ENCODE assay signal across 1 fruit fly cellular context in genomic region chr2L:20075234-20075803, dm6.
TF ChIP-seq lines count a peak whose summit lies in the region.

Gene pr, minus strand, starts transcription at chr2L:20075458.
Gene neb, plus strand, starts transcription at chr2L:20075757.

TF ChIP-seq in whole organism, embryonic, 481 proteins besides CTCF, POLR2A, EP300 and RAD21 (continued from another document and continues in another):
- TF ChIP-seq sna (GFP tag; IDR thresholded peaks at IDR 0.05; lab: Robert Waterston, UW; ENCODE audit: partially characterized antibody) (peak; percentile 64), Scr (GFP tag; IDR thresholded peaks at IDR 0.05; lab: Robert Waterston, UW; ENCODE audit: partially characterized antibody) (peak; percentile 52; the same call in 1 of the 2 replicates), nom (GFP tag; optimal IDR thresholded peaks at IDR 0.05; lab: Kevin White, UChicago) (no peak), odd (GFP tag; optimal IDR thresholded peaks at IDR 0.05; lab: Kevin White, UChicago) (no peak), ewg (GFP tag; optimal IDR thresholded peaks at IDR 0.05; lab: Kevin White, UChicago) (peak; percentile 26), CG12299 (tag; optimal IDR thresholded peaks at IDR 0.05; lab: Kevin White, UChicago) (peak; percentile 36), CG10654 (GFP tag; optimal IDR thresholded peaks at IDR 0.05; lab: Kevin White, UChicago) (peak; percentile 30), bab2 (GFP tag; optimal IDR thresholded peaks at IDR 0.05; lab: Kevin White, UChicago) (peak; percentile 23), Opbp (GFP tag; IDR thresholded peaks at IDR 0.05; lab: Robert Waterston, UW; ENCODE audit: partially characterized antibody) (peak; percentile 54; the same call in 2 of the 3 replicates), cato (GFP tag; optimal IDR thresholded peaks at IDR 0.05; lab: Kevin White, UChicago; ENCODE audit: borderline replicate concordance) (no peak), disco-r (GFP tag; optimal IDR thresholded peaks at IDR 0.05; lab: Kevin White, UChicago) (peak; percentile 16), BtbVII (GFP tag; optimal IDR thresholded peaks at IDR 0.05; lab: Kevin White, UChicago) (no peak), lab (GFP tag; optimal IDR thresholded peaks at IDR 0.05; lab: Kevin White, UChicago) (peak; percentile 25), Stat92E (GFP tag; optimal IDR thresholded peaks at IDR 0.05; lab: Kevin White, UChicago) (peak in 1 of 3 experiments; percentile 3), CG15269 (tag; optimal IDR thresholded peaks at IDR 0.05; lab: Kevin White, UChicago) (peak; percentile 60), CG7928 (GFP tag; optimal IDR thresholded peaks at IDR 0.05; lab: Kevin White, UChicago) (no peak), Nf-YA (GFP tag; IDR thresholded peaks at IDR 0.05; lab: Robert Waterston, UW) (no peak), CG18619 (GFP tag; optimal IDR thresholded peaks at IDR 0.05; lab: Kevin White, UChicago) (peak; percentile 36), pzg (GFP tag; optimal IDR thresholded peaks at IDR 0.05; lab: Kevin White, UChicago) (peak; percentile 72), grau (tag; optimal IDR thresholded peaks at IDR 0.05; lab: Kevin White, UChicago) (peak; percentile 66), emc (GFP tag; optimal IDR thresholded peaks at IDR 0.05; lab: Kevin White, UChicago) (peak; percentile 2), CG32767 (GFP tag; IDR thresholded peaks at IDR 0.05; lab: Robert Waterston, UW) (peak; percentile 41; the same call in 1 of the 2 replicates), az2 (GFP tag; optimal IDR thresholded peaks at IDR 0.05; lab: Kevin White, UChicago) (peak; percentile 60), Camta (GFP tag; optimal IDR thresholded peaks at IDR 0.05; lab: Kevin White, UChicago) (peak; percentile 23), CG15479 (GFP tag; optimal IDR thresholded peaks at IDR 0.05; lab: Kevin White, UChicago) (no peak), CG33557 (GFP tag; optimal IDR thresholded peaks at IDR 0.05; lab: Kevin White, UChicago) (peak; percentile 46), Rx (GFP tag; IDR thresholded peaks at IDR 0.05; lab: Robert Waterston, UW) (no peak), BEAF-32 (GFP tag; optimal IDR thresholded peaks at IDR 0.05; lab: Kevin White, UChicago) (peak; percentile 51), lov (optimal IDR thresholded peaks at IDR 0.05; lab: Kevin White, UChicago) (no peak), lov (GFP tag; IDR thresholded peaks at IDR 0.05; lab: Robert Waterston, UW) (no peak), CG10366 (GFP tag; IDR thresholded peaks at IDR 0.05; lab: Robert Waterston, UW) (peak; percentile 59; the same call in 1 of the 2 replicates), CG8765 (GFP tag; IDR thresholded peaks at IDR 0.05; lab: Robert Waterston, UW) (no peak), CG14860 (GFP tag; IDR thresholded peaks at IDR 0.05; lab: Robert Waterston, UW; ENCODE audit: partially characterized antibody) (no peak; the same call in 2 of the 3 replicates), CG16863 (GFP tag; optimal IDR thresholded peaks at IDR 0.05; lab: Kevin White, UChicago) (no peak), esg (GFP tag; conservative IDR thresholded peaks at IDR 0.05; lab: Robert Waterston, UW) (peak; percentile 72), NK7.1 (GFP tag; optimal IDR thresholded peaks at IDR 0.05; lab: Kevin White, UChicago) (peak; percentile 16), CG17186 (GFP tag; optimal IDR thresholded peaks at IDR 0.05; lab: Kevin White, UChicago) (peak; percentile 28), Usf (GFP tag; optimal IDR thresholded peaks at IDR 0.05; lab: Kevin White, UChicago) (no peak), sisA (GFP tag; IDR thresholded peaks at IDR 0.05; lab: Robert Waterston, UW) (peak; percentile 59), CG10462 (GFP tag; optimal IDR thresholded peaks at IDR 0.05; lab: Kevin White, UChicago) (no peak), CG17359 (tag; optimal IDR thresholded peaks at IDR 0.05; lab: Kevin White, UChicago) (no peak), amos (GFP tag; IDR thresholded peaks at IDR 0.05; lab: Robert Waterston, UW; ENCODE audit: partially characterized antibody) (no peak; the same call in 1 of the 2 replicates), hth (optimal IDR thresholded peaks at IDR 0.05; lab: Kevin White, UChicago) (no peak), Mrtf (GFP tag; IDR thresholded peaks at IDR 0.05; lab: Robert Waterston, UW) (0 out of 3 replicates have a peak, but pooled peaks have one; percentile 56), fru (optimal IDR thresholded peaks at IDR 0.05; lab: Kevin White, UChicago) (no peak), HLH54F (GFP tag; optimal IDR thresholded peaks at IDR 0.05; lab: Kevin White, UChicago) (peak; percentile 49), CG8290 (GFP tag; optimal IDR thresholded peaks at IDR 0.05; lab: Kevin White, UChicago) (peak; percentile 56), CG8290 (tag; optimal IDR thresholded peaks at IDR 0.05; lab: Kevin White, UChicago) (peak in 1 of 2 experiments; percentile 64), Dad (GFP tag; optimal IDR thresholded peaks at IDR 0.05; lab: Kevin White, UChicago) (peak; percentile 56), Dbx (GFP tag; IDR thresholded peaks at IDR 0.05; lab: Robert Waterston, UW) (peak; percentile 77), gce (GFP tag; IDR thresholded peaks at IDR 0.05; lab: Robert Waterston, UW) (no peak), CG12769 (tag; optimal IDR thresholded peaks at IDR 0.05; lab: Kevin White, UChicago) (peak; percentile 70), pan (optimal IDR thresholded peaks at IDR 0.05; lab: Kevin White, UChicago) (no peak), pan (GFP tag; optimal IDR thresholded peaks at IDR 0.05 in 1 of 2, IDR thresholded peaks at IDR 0.05 in 1 of 2) (no peak), CG7556 (GFP tag; optimal IDR thresholded peaks at IDR 0.05; lab: Kevin White, UChicago) (peak; percentile 61), Max (GFP tag; optimal IDR thresholded peaks at IDR 0.05; lab: Kevin White, UChicago) (peak; percentile 64), Ets97D (GFP tag; optimal IDR thresholded peaks at IDR 0.05; lab: Kevin White, UChicago) (peak; percentile 73), CG1602 (GFP tag; optimal IDR thresholded peaks at IDR 0.05; lab: Kevin White, UChicago) (peak; percentile 56), CG13624 (GFP tag; optimal IDR thresholded peaks at IDR 0.05; lab: Kevin White, UChicago) (peak; percentile 31), kni (GFP tag; optimal IDR thresholded peaks at IDR 0.05; lab: Kevin White, UChicago) (no peak), CG14965 (GFP tag; optimal IDR thresholded peaks at IDR 0.05; lab: Kevin White, UChicago; ENCODE audit: borderline replicate concordance) (no peak), vvl (GFP tag; IDR thresholded peaks at IDR 0.05; lab: Robert Waterston, UW) (peak; percentile 86), CG17829 (tag; optimal IDR thresholded peaks at IDR 0.05; lab: Kevin White, UChicago) (peak; percentile 35), ci (GFP tag; IDR thresholded peaks at IDR 0.05; lab: Robert Waterston, UW) (peak; percentile 73), CG3847 (GFP tag; IDR thresholded peaks at IDR 0.05; lab: Robert Waterston, UW) (peak; percentile 81), insv (GFP tag; optimal IDR thresholded peaks at IDR 0.05; lab: Kevin White, UChicago) (peak in 1 of 2 experiments; percentile 0), Nf-YB (GFP tag; optimal IDR thresholded peaks at IDR 0.05; lab: Kevin White, UChicago) (peak; percentile 41), Gsc (GFP tag; IDR thresholded peaks at IDR 0.05; lab: Robert Waterston, UW) (no peak), B-H2 (GFP tag; optimal IDR thresholded peaks at IDR 0.05; lab: Kevin White, UChicago) (peak; percentile 51), nmo (GFP tag; optimal IDR thresholded peaks at IDR 0.05; lab: Kevin White, UChicago) (peak; percentile 86), chm (GFP tag; IDR thresholded peaks at IDR 0.05; lab: Robert Waterston, UW) (peak; percentile 48; the same call in 1 of the 2 replicates), gro (GFP tag; optimal IDR thresholded peaks at IDR 0.05; lab: Kevin White, UChicago) (peak; percentile 7), sens-2 (GFP tag; IDR thresholded peaks at IDR 0.05; lab: Robert Waterston, UW) (no peak), h (optimal IDR thresholded peaks at IDR 0.05; lab: Kevin White, UChicago) (no peak), MBD-R2 (GFP tag; IDR thresholded peaks at IDR 0.05; lab: Robert Waterston, UW) (peak; percentile 74), CG15601 (tag; optimal IDR thresholded peaks at IDR 0.05; lab: Kevin White, UChicago) (peak; percentile 66), CG9797 (GFP tag; optimal IDR thresholded peaks at IDR 0.05; lab: Kevin White, UChicago) (peak; percentile 34), CG11696 (GFP tag; IDR thresholded peaks at IDR 0.05; lab: Robert Waterston, UW) (no peak), lmd (GFP tag; IDR thresholded peaks at IDR 0.05; lab: Robert Waterston, UW) (peak; percentile 74), dmrt99B (tag; optimal IDR thresholded peaks at IDR 0.05; lab: Kevin White, UChicago) (peak; percentile 18), CG17912 (GFP tag; optimal IDR thresholded peaks at IDR 0.05; lab: Kevin White, UChicago) (peak; percentile 43), CG32772 (GFP tag; IDR thresholded peaks at IDR 0.05; lab: Robert Waterston, UW) (peak; percentile 77), eve (GFP tag; optimal IDR thresholded peaks at IDR 0.05; lab: Kevin White, UChicago) (peak in 1 of 2 experiments; percentile 2), CG17385 (GFP tag; optimal IDR thresholded peaks at IDR 0.05; lab: Kevin White, UChicago) (peak; percentile 30), CG11247 (GFP tag; IDR thresholded peaks at IDR 0.05; lab: Robert Waterston, UW) (peak; percentile 60; the same call in 1 of the 2 replicates), Deaf1 (tag; optimal IDR thresholded peaks at IDR 0.05; lab: Kevin White, UChicago) (peak; percentile 34), Dek (tag; optimal IDR thresholded peaks at IDR 0.05; lab: Kevin White, UChicago) (peak; percentile 24), CG11085 (GFP tag; IDR thresholded peaks at IDR 0.05; lab: Robert Waterston, UW) (no peak), zfh1 (GFP tag; IDR thresholded peaks at IDR 0.05; lab: Robert Waterston, UW) (peak; percentile 62), bcd (GFP tag; optimal IDR thresholded peaks at IDR 0.05; lab: Kevin White, UChicago) (peak; percentile 32), slp2 (GFP tag; optimal IDR thresholded peaks at IDR 0.05; lab: Kevin White, UChicago) (no peak), ab (GFP tag; optimal IDR thresholded peaks at IDR 0.05; lab: Kevin White, UChicago) (no peak), Poxn (GFP tag; IDR thresholded peaks at IDR 0.05; lab: Robert Waterston, UW) (no peak), CG10147 (GFP tag; optimal IDR thresholded peaks at IDR 0.05; lab: Kevin White, UChicago) (peak; percentile 56), jumu (GFP tag; optimal IDR thresholded peaks at IDR 0.05; lab: Kevin White, UChicago) (peak; percentile 13), CG10543 (GFP tag; optimal IDR thresholded peaks at IDR 0.05; lab: Kevin White, UChicago) (no peak), Sry-δ (GFP tag; optimal IDR thresholded peaks at IDR 0.05; lab: Kevin White, UChicago) (peak; percentile 92), CG17802 (tag; optimal IDR thresholded peaks at IDR 0.05; lab: Kevin White, UChicago) (no peak), wor (GFP tag; IDR thresholded peaks at IDR 0.05; lab: Robert Waterston, UW) (peak; percentile 43; the same call in 1 of the 2 replicates), ttk (GFP tag; IDR thresholded peaks at IDR 0.05; lab: Robert Waterston, UW) (peak; percentile 57; the same call in 1 of the 2 replicates), CG1832 (GFP tag; optimal IDR thresholded peaks at IDR 0.05; lab: Kevin White, UChicago) (no peak), gfzf (GFP tag; optimal IDR thresholded peaks at IDR 0.05; lab: Kevin White, UChicago) (peak; percentile 13), CG11093 (GFP tag; IDR thresholded peaks at IDR 0.05; lab: Robert Waterston, UW) (no peak), CG31365 (tag; optimal IDR thresholded peaks at IDR 0.05; lab: Kevin White, UChicago) (no peak), Fer3 (tag; optimal IDR thresholded peaks at IDR 0.05; lab: Kevin White, UChicago) (no peak), CG5245 (GFP tag; optimal IDR thresholded peaks at IDR 0.05; lab: Kevin White, UChicago) (peak; percentile 42), pros (GFP tag; optimal IDR thresholded peaks at IDR 0.05; lab: Kevin White, UChicago) (no peak), CG12744 (GFP tag; optimal IDR thresholded peaks at IDR 0.05; lab: Kevin White, UChicago) (no peak), maf-S (GFP tag; optimal IDR thresholded peaks at IDR 0.05; lab: Kevin White, UChicago) (peak; percentile 23), ham (GFP tag; IDR thresholded peaks at IDR 0.05; lab: Robert Waterston, UW) (no peak), CG30403 (GFP tag; optimal IDR thresholded peaks at IDR 0.05; lab: Kevin White, UChicago) (peak; percentile 74), CG7357 (GFP tag; IDR thresholded peaks at IDR 0.05; lab: Robert Waterston, UW) (no peak), CG4617 (GFP tag; optimal IDR thresholded peaks at IDR 0.05; lab: Kevin White, UChicago; ENCODE audit: borderline replicate concordance) (peak; percentile 25), CG3407 (GFP tag; optimal IDR thresholded peaks at IDR 0.05; lab: Kevin White, UChicago) (peak; percentile 15), Sox102F (GFP tag; optimal IDR thresholded peaks at IDR 0.05; lab: Kevin White, UChicago) (peak; percentile 67), CG9817 (tag; optimal IDR thresholded peaks at IDR 0.05; lab: Kevin White, UChicago) (peak; percentile 64), CG4360 (GFP tag; IDR thresholded peaks at IDR 0.05; lab: Robert Waterston, UW) (no peak), bowl (GFP tag; IDR thresholded peaks at IDR 0.05; lab: Robert Waterston, UW) (0 out of 2 replicates have a peak, but pooled peaks have one; percentile 15), CG16813 (GFP tag; IDR thresholded peaks at IDR 0.05; lab: Robert Waterston, UW; ENCODE audit: partially characterized antibody) (peak; percentile 38; the same call in 1 of the 3 replicates), da (GFP tag; optimal IDR thresholded peaks at IDR 0.05; lab: Kevin White, UChicago) (no peak), Optix (GFP tag; IDR thresholded peaks at IDR 0.05; lab: Robert Waterston, UW) (peak; percentile 6; the same call in 1 of the 3 replicates), CG6683 (GFP tag; optimal IDR thresholded peaks at IDR 0.05; lab: Kevin White, UChicago) (no peak), Chrac-16 (GFP tag; optimal IDR thresholded peaks at IDR 0.05; lab: Kevin White, UChicago) (peak; percentile 57), tx (GFP tag; optimal IDR thresholded peaks at IDR 0.05; lab: Kevin White, UChicago) (no peak), CG31441 (GFP tag; IDR thresholded peaks at IDR 0.05; lab: Robert Waterston, UW) (peak; percentile 30; the same call in 1 of the 2 replicates), Doc3 (GFP tag; IDR thresholded peaks at IDR 0.05; lab: Robert Waterston, UW; ENCODE audit: partially characterized antibody) (0 out of 3 replicates have a peak, but pooled peaks have one; percentile 40), Lhr (GFP tag; optimal IDR thresholded peaks at IDR 0.05; lab: Kevin White, UChicago) (peak; percentile 73), CHES-1-like (GFP tag; optimal IDR thresholded peaks at IDR 0.05; lab: Kevin White, UChicago) (no peak)
